1 fruit fly cellular context compared by ENCODE assay signal in the genomic region with DNA sequence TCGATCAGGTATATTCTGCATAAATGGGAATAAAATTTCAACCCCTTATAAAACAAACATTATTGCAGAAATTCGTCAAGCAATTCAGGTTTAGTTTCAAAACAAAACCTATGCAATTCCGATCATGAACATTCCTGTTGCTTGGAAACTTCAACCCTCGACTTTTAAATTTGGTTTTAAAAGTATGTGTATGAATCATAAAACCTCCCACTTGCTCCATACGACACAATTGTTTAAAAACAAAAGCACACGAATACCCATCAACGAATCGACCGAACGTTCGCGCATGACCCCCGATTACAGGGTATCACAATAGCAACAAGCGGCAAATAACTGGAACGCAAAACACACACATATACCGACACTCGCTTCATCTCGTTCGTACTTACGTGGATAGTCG.
A peak's percentile ranks its signal among the peaks of the same experiment; 100 is the strongest.
TF ChIP-seq lines count a peak whose summit lies in the region.

No protein-coding gene starts in this region.

TF ChIP-seq in whole organism, embryonic, 481 proteins besides CTCF, POLR2A, EP300 and RAD21 (continued from another document):
- no peak for TF ChIP-seq btn (GFP tag; optimal IDR thresholded peaks at IDR 0.05; lab: Kevin White, UChicago)
- no peak for TF ChIP-seq hkb (optimal IDR thresholded peaks at IDR 0.05; lab: Kevin White, UChicago)
- TF ChIP-seq hkb (GFP tag; IDR thresholded peaks at IDR 0.05; lab: Robert Waterston, UW), result 0 out of 2 replicates have a peak, but pooled peaks have one; percentile 34
- no peak for TF ChIP-seq tll (GFP tag; optimal IDR thresholded peaks at IDR 0.05; lab: Kevin White, UChicago)
- TF ChIP-seq CG17829 (tag; optimal IDR thresholded peaks at IDR 0.05; lab: Kevin White, UChicago), result peak; percentile 26
- TF ChIP-seq jumu (GFP tag; optimal IDR thresholded peaks at IDR 0.05; lab: Kevin White, UChicago), result peak; percentile 25
- peak; percentile 53; the same call in 1 of the 3 replicates for TF ChIP-seq ci (GFP tag; IDR thresholded peaks at IDR 0.05; lab: Robert Waterston, UW)
- TF ChIP-seq H15 (GFP tag; IDR thresholded peaks at IDR 0.05; lab: Robert Waterston, UW), result 0 out of 3 replicates have a peak, but pooled peaks have one; percentile 25
- TF ChIP-seq Trl (optimal IDR thresholded peaks at IDR 0.05; lab: Kevin White, UChicago), result no peak
- TF ChIP-seq Trl (GFP tag; optimal IDR thresholded peaks at IDR 0.05; lab: Kevin White, UChicago), result peak; percentile 18
- TF ChIP-seq gem (tag; optimal IDR thresholded peaks at IDR 0.05; lab: Kevin White, UChicago), result peak; percentile 55
- TF ChIP-seq Ets97D (GFP tag; optimal IDR thresholded peaks at IDR 0.05; lab: Kevin White, UChicago), result no peak
- peak; percentile 17 for TF ChIP-seq CG17385 (GFP tag; optimal IDR thresholded peaks at IDR 0.05; lab: Kevin White, UChicago)
- TF ChIP-seq CG42726 (GFP tag; IDR thresholded peaks at IDR 0.05; lab: Robert Waterston, UW; ENCODE audit: partially characterized antibody), result no peak
- TF ChIP-seq CG32772 (GFP tag; IDR thresholded peaks at IDR 0.05; lab: Robert Waterston, UW), result 0 out of 2 replicates have a peak, but pooled peaks have one; percentile 24
- TF ChIP-seq CG7839 (tag; optimal IDR thresholded peaks at IDR 0.05; lab: Kevin White, UChicago), result peak; percentile 32
- no peak for TF ChIP-seq CG31224 (GFP tag; IDR thresholded peaks at IDR 0.05; lab: Robert Waterston, UW)
- peak; percentile 8 for TF ChIP-seq CG12769 (tag; optimal IDR thresholded peaks at IDR 0.05; lab: Kevin White, UChicago)
- peak; percentile 9 for TF ChIP-seq CG9817 (tag; optimal IDR thresholded peaks at IDR 0.05; lab: Kevin White, UChicago)
- peak; percentile 24; the same call in 1 of the 3 replicates for TF ChIP-seq CG11695 (GFP tag; IDR thresholded peaks at IDR 0.05; lab: Robert Waterston, UW)
- TF ChIP-seq Oli (tag; optimal IDR thresholded peaks at IDR 0.05; lab: Kevin White, UChicago), result peak; percentile 25
- TF ChIP-seq CG17802 (tag; optimal IDR thresholded peaks at IDR 0.05; lab: Kevin White, UChicago), result no peak
- peak; percentile 24 for TF ChIP-seq Fer3 (tag; optimal IDR thresholded peaks at IDR 0.05; lab: Kevin White, UChicago)
- no peak for TF ChIP-seq ham (GFP tag; IDR thresholded peaks at IDR 0.05; lab: Robert Waterston, UW)
- no peak for TF ChIP-seq mld (GFP tag; IDR thresholded peaks at IDR 0.05; lab: Robert Waterston, UW; ENCODE audit: partially characterized antibody)
- peak; percentile 12 for TF ChIP-seq Hr3 (GFP tag; optimal IDR thresholded peaks at IDR 0.05; lab: Kevin White, UChicago)
- no peak for TF ChIP-seq CG16863 (GFP tag; optimal IDR thresholded peaks at IDR 0.05; lab: Kevin White, UChicago)
- no peak for TF ChIP-seq TFAM (GFP tag; optimal IDR thresholded peaks at IDR 0.05; lab: Kevin White, UChicago)
- TF ChIP-seq Meics (GFP tag; optimal IDR thresholded peaks at IDR 0.05; lab: Kevin White, UChicago), result peak; percentile 21
- no peak for TF ChIP-seq Hmx (GFP tag; optimal IDR thresholded peaks at IDR 0.05; lab: Kevin White, UChicago)
- TF ChIP-seq CG8290 (GFP tag; optimal IDR thresholded peaks at IDR 0.05; lab: Kevin White, UChicago), result no peak
- peak in 1 of 2 experiments; percentile 51 for TF ChIP-seq CG8290 (tag; optimal IDR thresholded peaks at IDR 0.05; lab: Kevin White, UChicago)
- TF ChIP-seq CG7556 (GFP tag; optimal IDR thresholded peaks at IDR 0.05; lab: Kevin White, UChicago), result peak; percentile 3
- TF ChIP-seq CG1603 (tag; optimal IDR thresholded peaks at IDR 0.05; lab: Kevin White, UChicago), result peak; percentile 36
- peak; percentile 35; the same call in 1 of the 2 replicates for TF ChIP-seq Ptx1 (GFP tag; IDR thresholded peaks at IDR 0.05; lab: Robert Waterston, UW)
- peak; percentile 41 for TF ChIP-seq lilli (GFP tag; optimal IDR thresholded peaks at IDR 0.05; lab: Kevin White, UChicago)
- TF ChIP-seq CG30403 (GFP tag; optimal IDR thresholded peaks at IDR 0.05; lab: Kevin White, UChicago), result peak; percentile 33
- TF ChIP-seq p53 (GFP tag; optimal IDR thresholded peaks at IDR 0.05; lab: Kevin White, UChicago), result peak; percentile 47
- peak; percentile 49; the same call in 2 of the 3 replicates for TF ChIP-seq zfh1 (GFP tag; IDR thresholded peaks at IDR 0.05; lab: Robert Waterston, UW)
- 0 out of 3 replicates have a peak, but pooled peaks have one; percentile 7 for TF ChIP-seq Opbp (GFP tag; IDR thresholded peaks at IDR 0.05; lab: Robert Waterston, UW; ENCODE audit: partially characterized antibody)
- TF ChIP-seq CG2712 (tag; optimal IDR thresholded peaks at IDR 0.05; lab: Kevin White, UChicago), result peak; percentile 32
- peak; percentile 27 for TF ChIP-seq HLH54F (GFP tag; optimal IDR thresholded peaks at IDR 0.05; lab: Kevin White, UChicago)
- TF ChIP-seq E2f1 (GFP tag; IDR thresholded peaks at IDR 0.05; lab: Robert Waterston, UW), result 0 out of 2 replicates have a peak, but pooled peaks have one; percentile 27
- TF ChIP-seq Rx (GFP tag; IDR thresholded peaks at IDR 0.05; lab: Robert Waterston, UW), result no peak
- TF ChIP-seq CG8765 (GFP tag; IDR thresholded peaks at IDR 0.05; lab: Robert Waterston, UW), result no peak
- TF ChIP-seq CG18262 (tag; optimal IDR thresholded peaks at IDR 0.05; lab: Kevin White, UChicago), result peak; percentile 39
- TF ChIP-seq Ada2b (GFP tag; IDR thresholded peaks at IDR 0.05; lab: Robert Waterston, UW), result peak; percentile 39; the same call in 1 of the 2 replicates
- peak; percentile 16 for TF ChIP-seq CG14710 (tag; optimal IDR thresholded peaks at IDR 0.05; lab: Kevin White, UChicago)
- TF ChIP-seq otp (GFP tag; IDR thresholded peaks at IDR 0.05; lab: Robert Waterston, UW), result peak; percentile 55; the same call in 1 of the 3 replicates
- TF ChIP-seq CG7987 (GFP tag; optimal IDR thresholded peaks at IDR 0.05; lab: Kevin White, UChicago), result no peak
- peak; percentile 62 for TF ChIP-seq row (GFP tag; IDR thresholded peaks at IDR 0.05; lab: Robert Waterston, UW)
- no peak for TF ChIP-seq ara (GFP tag; IDR thresholded peaks at IDR 0.05; lab: Robert Waterston, UW)
- peak; percentile 20 for TF ChIP-seq bab2 (GFP tag; optimal IDR thresholded peaks at IDR 0.05; lab: Kevin White, UChicago)
- peak; percentile 15 for TF ChIP-seq CG13775 (GFP tag; optimal IDR thresholded peaks at IDR 0.05; lab: Kevin White, UChicago)
- TF ChIP-seq NfI (GFP tag; optimal IDR thresholded peaks at IDR 0.05; lab: Kevin White, UChicago), result peak; percentile 17
- peak; percentile 8 for TF ChIP-seq CoRest (tag; optimal IDR thresholded peaks at IDR 0.05; lab: Kevin White, UChicago)
- TF ChIP-seq fd96Cb (tag; optimal IDR thresholded peaks at IDR 0.05; lab: Kevin White, UChicago), result no peak
- peak; percentile 30 for TF ChIP-seq CG12391 (tag; optimal IDR thresholded peaks at IDR 0.05; lab: Kevin White, UChicago)
- peak; percentile 29 for TF ChIP-seq fu2 (GFP tag; optimal IDR thresholded peaks at IDR 0.05; lab: Kevin White, UChicago)
- TF ChIP-seq ind (GFP tag; optimal IDR thresholded peaks at IDR 0.05; lab: Kevin White, UChicago), result peak; percentile 16
- TF ChIP-seq ttk (GFP tag; IDR thresholded peaks at IDR 0.05; lab: Robert Waterston, UW), result 0 out of 2 replicates have a peak, but pooled peaks have one; percentile 19
- TF ChIP-seq sens (GFP tag; lab: Kevin White, UChicago), result peak; percentile 53
- TF ChIP-seq gsb-n (tag; optimal IDR thresholded peaks at IDR 0.05; lab: Kevin White, UChicago), result no peak
- TF ChIP-seq knrl (GFP tag; IDR thresholded peaks at IDR 0.05; lab: Robert Waterston, UW; ENCODE audit: partially characterized antibody), result no peak
- peak; percentile 6 for TF ChIP-seq CG16815 (GFP tag; optimal IDR thresholded peaks at IDR 0.05; lab: Kevin White, UChicago)
- peak in 1 of 3 experiments; percentile 41 for TF ChIP-seq lola (GFP tag; optimal IDR thresholded peaks at IDR 0.05; lab: Kevin White, UChicago)
- 0 out of 3 replicates have a peak, but pooled peaks have one; percentile 20 for TF ChIP-seq dysf (GFP tag; IDR thresholded peaks at IDR 0.05; lab: Robert Waterston, UW)
- no peak for TF ChIP-seq pan (optimal IDR thresholded peaks at IDR 0.05; lab: Kevin White, UChicago)
- TF ChIP-seq pan (GFP tag; optimal IDR thresholded peaks at IDR 0.05 in 1 of 2, IDR thresholded peaks at IDR 0.05 in 1 of 2), result peak; percentile 52 to 54
- peak; percentile 20 for TF ChIP-seq CG1792 (GFP tag; optimal IDR thresholded peaks at IDR 0.05; lab: Kevin White, UChicago)
- TF ChIP-seq tio (GFP tag; optimal IDR thresholded peaks at IDR 0.05; lab: Kevin White, UChicago), result peak; percentile 5
- TF ChIP-seq CG6813 (GFP tag; optimal IDR thresholded peaks at IDR 0.05; lab: Kevin White, UChicago), result no peak
- peak in 1 of 2 experiments; percentile 37 for TF ChIP-seq dpn (GFP tag; optimal IDR thresholded peaks at IDR 0.05; lab: Kevin White, UChicago)
- peak; percentile 23 for TF ChIP-seq grau (tag; optimal IDR thresholded peaks at IDR 0.05; lab: Kevin White, UChicago)
- TF ChIP-seq CG15696 (tag; optimal IDR thresholded peaks at IDR 0.05; lab: Kevin White, UChicago), result peak; percentile 10
- no peak for TF ChIP-seq chif (GFP tag; optimal IDR thresholded peaks at IDR 0.05; lab: Kevin White, UChicago)
- TF ChIP-seq bsh (GFP tag; optimal IDR thresholded peaks at IDR 0.05; lab: Kevin White, UChicago), result peak; percentile 27
